Fruit fly (Drosophila melanogaster): Measurements from ENCODE around the gene Lrp4.

Gene Lrp4

DNA sequence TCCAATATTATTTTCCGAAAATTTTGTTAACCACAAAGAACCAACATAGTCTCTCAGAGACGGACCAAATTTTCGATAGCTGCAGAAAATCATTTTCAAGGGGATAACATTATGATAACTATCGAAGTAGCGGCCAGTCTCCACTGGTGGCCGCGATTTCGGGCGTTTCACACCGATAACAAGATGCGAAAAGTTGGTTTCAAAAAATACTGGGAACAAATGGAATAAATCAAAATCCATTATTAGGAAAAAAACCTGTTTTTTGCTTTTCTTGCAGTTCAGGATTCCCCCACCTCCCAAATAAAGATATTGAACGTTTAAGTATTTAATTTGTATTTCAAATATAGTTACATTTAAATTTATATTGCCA is 23.4 kb upstream of the Lrp4 start, which contains the start of gene tay (continued):
- TF ChIP-seq prd (optimal IDR thresholded peaks at IDR 0.05) (no peak), prd (GFP tag; IDR thresholded peaks at IDR 0.05) (no peak), sob (GFP tag; IDR thresholded peaks at IDR 0.05) (0 out of 2 replicates have a peak, but pooled peaks have one; percentile 32), CG2889 (GFP tag; IDR thresholded peaks at IDR 0.05) (no peak), CG3065 (GFP tag; optimal IDR thresholded peaks at IDR 0.05) (no peak), CG4820 (GFP tag; optimal IDR thresholded peaks at IDR 0.05) (no peak), HmgZ (tag; optimal IDR thresholded peaks at IDR 0.05) (no peak), fu2 (GFP tag; optimal IDR thresholded peaks at IDR 0.05) (no peak), CG12299 (tag; optimal IDR thresholded peaks at IDR 0.05) (peak; percentile 1), danr (GFP tag; IDR thresholded peaks at IDR 0.05) (no peak), CG2116 (GFP tag; optimal IDR thresholded peaks at IDR 0.05) (peak; percentile 42), CG3726 (GFP tag; IDR thresholded peaks at IDR 0.05) (no peak), CG6689 (GFP tag; IDR thresholded peaks at IDR 0.05) (no peak), sc (optimal IDR thresholded peaks at IDR 0.05) (no peak), sc (GFP tag; optimal IDR thresholded peaks at IDR 0.05) (no peak), aop (GFP tag; IDR thresholded peaks at IDR 0.05) (no peak), bsh (GFP tag; optimal IDR thresholded peaks at IDR 0.05) (no peak), ind (GFP tag; optimal IDR thresholded peaks at IDR 0.05) (no peak), vnd (GFP tag; IDR thresholded peaks at IDR 0.05; ENCODE audit: partially characterized antibody) (peak; percentile 63), gem (tag; optimal IDR thresholded peaks at IDR 0.05) (no peak), sr (GFP tag; IDR thresholded peaks at IDR 0.05) (no peak), CG6813 (GFP tag; optimal IDR thresholded peaks at IDR 0.05) (no peak), CG4854 (GFP tag; optimal IDR thresholded peaks at IDR 0.05) (no peak), br (optimal IDR thresholded peaks at IDR 0.05) (no peak), CG13775 (GFP tag; optimal IDR thresholded peaks at IDR 0.05) (no peak), CG1647 (GFP tag; optimal IDR thresholded peaks at IDR 0.05) (no peak), Hr3 (GFP tag; optimal IDR thresholded peaks at IDR 0.05) (no peak), eyg (GFP tag; optimal IDR thresholded peaks at IDR 0.05) (no peak), CG2202 (tag; optimal IDR thresholded peaks at IDR 0.05) (no peak), fd64A (GFP tag; optimal IDR thresholded peaks at IDR 0.05) (no peak), CG1024 (GFP tag; IDR thresholded peaks at IDR 0.05) (peak; percentile 84), ewg (GFP tag; optimal IDR thresholded peaks at IDR 0.05) (no peak), CG7987 (GFP tag; optimal IDR thresholded peaks at IDR 0.05) (no peak), YL-1 (GFP tag; optimal IDR thresholded peaks at IDR 0.05) (peak; percentile 37), gro (GFP tag; optimal IDR thresholded peaks at IDR 0.05) (no peak), CG15479 (GFP tag; optimal IDR thresholded peaks at IDR 0.05) (no peak), HLHmδ (GFP tag; optimal IDR thresholded peaks at IDR 0.05) (no peak), Oaz (GFP tag; IDR thresholded peaks at IDR 0.05) (no peak), CG13296 (GFP tag; optimal IDR thresholded peaks at IDR 0.05) (no peak), Mrtf (GFP tag; IDR thresholded peaks at IDR 0.05) (no peak), Dad (GFP tag; optimal IDR thresholded peaks at IDR 0.05) (no peak), CoRest (tag; optimal IDR thresholded peaks at IDR 0.05) (no peak), bigmax (GFP tag; optimal IDR thresholded peaks at IDR 0.05) (peak; percentile 47), CG30403 (GFP tag; optimal IDR thresholded peaks at IDR 0.05) (peak; percentile 4), stwl (tag; optimal IDR thresholded peaks at IDR 0.05) (peak; percentile 66), CHES-1-like (GFP tag; optimal IDR thresholded peaks at IDR 0.05) (peak; percentile 1), pho (GFP tag; optimal IDR thresholded peaks at IDR 0.05) (no peak), CG7839 (tag; optimal IDR thresholded peaks at IDR 0.05) (no peak), CG18764 (GFP tag; optimal IDR thresholded peaks at IDR 0.05) (no peak), Deaf1 (tag; optimal IDR thresholded peaks at IDR 0.05) (no peak), TFAM (GFP tag; optimal IDR thresholded peaks at IDR 0.05) (no peak), Xrp1 (GFP tag; IDR thresholded peaks at IDR 0.05) (no peak), CG17328 (GFP tag; IDR thresholded peaks at IDR 0.05) (no peak), Hmx (GFP tag; optimal IDR thresholded peaks at IDR 0.05) (no peak)
